Worm (Caenorhabditis elegans) whole organism, L4 larva: ENCODE data around the gene sri-19.

Source experiments
- F49E8.2 ChIP-seq: sonication (generic microtip); optimal IDR thresholded peaks from 2 replicates; lab custom pipeline; 2016; ENCODE audit warnings: missing compliant biosample characterization, mild to moderate bottlenecking, missing genetic modification characterization, borderline replicate concordance
- R02D3.7 ChIP-seq: fragments of 150-350 bp; sonication (generic microtip); optimal IDR thresholded peaks from 3 replicates; lab custom pipeline; 2014; ENCODE audit warnings: missing biosample characterization, missing genetic modification characterization
- Y48G9A.11 ChIP-seq: fragments of 200-800 bp; sonication (Bioruptor generic); IDR thresholded peaks from 2 replicates; pipeline ENCODE4 v1.3.6; 2022; ENCODE audit warnings: missing genetic modification reagents, missing genetic modification characterization, missing compliant biosample characterization
- arid-1 ChIP-seq: fragments of 200-800 bp; sonication (Bioruptor generic); conservative IDR thresholded peaks from 2 replicates; pipeline ENCODE4 v1.3.6; 2022; ENCODE audit warnings: missing genetic modification reagents, missing genetic modification characterization, missing compliant biosample characterization
- attf-4 ChIP-seq: sonication (generic microtip); optimal IDR thresholded peaks from 3 replicates; lab custom pipeline; 2017; ENCODE audit warnings: missing biosample characterization, missing genetic modification characterization
- ceh-32 ChIP-seq: sonication (generic microtip); optimal IDR thresholded peaks from 2 replicates; lab custom pipeline; 2016; ENCODE audit warnings: mild to moderate bottlenecking, missing genetic modification characterization, missing compliant biosample characterization; ENCODE audit not compliant: poor library complexity
- ceh-44 ChIP-seq: fragments of 200-800 bp; sonication (Bioruptor generic); IDR thresholded peaks from 2 replicates; pipeline ENCODE4 v1.3.6; 2022; ENCODE audit warnings: missing genetic modification reagents, missing genetic modification characterization, missing compliant biosample characterization
- ceh-82 ChIP-seq: sonication (generic microtip); optimal IDR thresholded peaks from 2 replicates; lab custom pipeline; 2017; ENCODE audit warnings: missing biosample characterization, missing genetic modification characterization
- ces-1 ChIP-seq: fragments of 150-350 bp; sonication (generic microtip); optimal IDR thresholded peaks from 4 replicates; lab custom pipeline; 2014; ENCODE audit warnings: missing biosample characterization, missing genetic modification reagents, missing genetic modification characterization
- cey-2 ChIP-seq: sonication (generic microtip); optimal IDR thresholded peaks from 3 replicates; lab custom pipeline; 2017; ENCODE audit warnings: missing genetic modification characterization, mild to moderate bottlenecking, missing compliant biosample characterization, antibody characterized with exemption, borderline replicate concordance; ENCODE audit not compliant: insufficient read depth
- ctbp-1 ChIP-seq: fragments of 200-800 bp; sonication (Bioruptor generic); IDR thresholded peaks from 2 replicates; pipeline ENCODE4 v1.3.6; 2022; ENCODE audit warnings: missing genetic modification reagents, missing genetic modification characterization, missing compliant biosample characterization
- daf-8 ChIP-seq: fragments of 200-800 bp; sonication (Bioruptor generic); IDR thresholded peaks from 2 replicates; pipeline ENCODE4 v1.3.6; 2022; ENCODE audit warnings: missing genetic modification characterization, missing compliant biosample characterization
- dmd-6 ChIP-seq: fragments of 200-800 bp; sonication (Bioruptor generic); IDR thresholded peaks from 2 replicates; pipeline ENCODE4 v1.3.6; 2022; ENCODE audit warnings: missing genetic modification reagents, missing genetic modification characterization, missing compliant biosample characterization
- dpl-1 ChIP-seq: fragments of 150-350 bp; optimal IDR thresholded peaks from 2 replicates; lab custom pipeline; 2014; ENCODE audit warnings: missing biosample characterization, missing genetic modification reagents, missing genetic modification characterization
- duxl-1 ChIP-seq: sonication (generic microtip); optimal IDR thresholded peaks from 2 replicates; lab custom pipeline; 2016; ENCODE audit warnings: mild to moderate bottlenecking, missing genetic modification characterization, moderate library complexity, missing compliant biosample characterization; ENCODE audit not compliant: poor library complexity
- dve-1 ChIP-seq: sonication (generic microtip); optimal IDR thresholded peaks from 2 replicates; lab custom pipeline; 2017; ENCODE audit warnings: antibody characterized with exemption, mild to moderate bottlenecking, missing genetic modification characterization, missing compliant biosample characterization; ENCODE audit not compliant: insufficient read depth
- egl-27 ChIP-seq: sonication (generic microtip); optimal IDR thresholded peaks from 3 replicates; lab custom pipeline; 2017; ENCODE audit warnings: missing biosample characterization, missing genetic modification reagents, missing genetic modification characterization
- fkh-10 ChIP-seq: fragments of 150-350 bp; optimal IDR thresholded peaks from 2 replicates; lab custom pipeline; 2014; ENCODE audit warnings: missing biosample characterization, missing genetic modification reagents, missing genetic modification characterization
- fos-1 ChIP-seq: fragments of 150-350 bp; optimal IDR thresholded peaks from 2 replicates; lab custom pipeline; 2014; ENCODE audit warnings: missing biosample characterization, missing genetic modification characterization
- gei-8 ChIP-seq: fragments of 200-800 bp; sonication (Bioruptor generic); optimal IDR thresholded peaks from 2 replicates; lab custom pipeline; 2018; ENCODE audit warnings: mild to moderate bottlenecking, missing genetic modification characterization, missing compliant biosample characterization
- hif-1 ChIP-seq, 2 experiments: sonication (generic microtip); optimal IDR thresholded peaks; 2 replicates each; lab custom pipeline; 2016 to 2017; ENCODE audit warnings: missing compliant biosample characterization in 2 of 2, missing genetic modification characterization in 2 of 2, missing genetic modification reagents in 2 of 2, missing genotype in 2 of 2, mild to moderate bottlenecking in 1 of 2
- lin-13 ChIP-seq: fragments of 150-350 bp; optimal IDR thresholded peaks from 2 replicates; lab custom pipeline; 2014; ENCODE audit warnings: missing biosample characterization, missing genetic modification reagents, missing genetic modification characterization
- lin-38 ChIP-seq: fragments of 200-800 bp; sonication (Bioruptor generic); IDR thresholded peaks from 2 replicates; pipeline ENCODE4 v1.3.6; 2022; ENCODE audit warnings: missing genetic modification reagents, missing genetic modification characterization, missing compliant biosample characterization
- lin-39 ChIP-seq: fragments of 150-350 bp; optimal IDR thresholded peaks from 2 replicates; lab custom pipeline; 2014; ENCODE audit warnings: missing biosample characterization, missing genetic modification reagents, missing genetic modification characterization
- madf-9 ChIP-seq: fragments of 200-800 bp; sonication (Bioruptor generic); conservative IDR thresholded peaks from 2 replicates; pipeline ENCODE4 v1.3.6; 2022; ENCODE audit warnings: missing genetic modification reagents, missing genetic modification characterization, missing compliant biosample characterization
- mdl-1 ChIP-seq, 2 experiments: fragments of 150-350 bp in 1 of 2; sonication (generic microtip) in 1 of 2; optimal IDR thresholded peaks; 2 replicates each; lab custom pipeline; 2014 to 2017; ENCODE audit warnings: missing biosample characterization in 2 of 2, missing genetic modification characterization in 2 of 2
- mdt-29 ChIP-seq: fragments of 200-800 bp; sonication (Bioruptor generic); IDR thresholded peaks from 2 replicates; pipeline ENCODE4 v1.3.6; 2022; ENCODE audit warnings: missing genetic modification reagents, missing genetic modification characterization, missing compliant biosample characterization
- mep-1 ChIP-seq: fragments of 150-350 bp; sonication (generic microtip); optimal IDR thresholded peaks from 3 replicates; lab custom pipeline; 2014; ENCODE audit warnings: missing biosample characterization, missing genetic modification characterization
- mes-2 ChIP-seq: sonication (generic microtip); optimal IDR thresholded peaks from 2 replicates; lab custom pipeline; 2016; ENCODE audit warnings: missing genotype, mild to moderate bottlenecking, missing genetic modification characterization, missing compliant biosample characterization; ENCODE audit not compliant: poor library complexity, severe bottlenecking
- nhr-11 ChIP-seq: fragments of 150-350 bp; optimal IDR thresholded peaks from 2 replicates; lab custom pipeline; 2014; ENCODE audit warnings: missing biosample characterization, missing genetic modification characterization
- nhr-237 ChIP-seq: sonication (generic microtip); optimal IDR thresholded peaks from 2 replicates; lab custom pipeline; 2017; ENCODE audit warnings: missing biosample characterization, missing genetic modification characterization
- nhr-48 ChIP-seq: sonication (generic microtip); optimal IDR thresholded peaks from 2 replicates; lab custom pipeline; 2016; ENCODE audit warnings: mild to moderate bottlenecking, missing genetic modification characterization, missing compliant biosample characterization
- pha-4 ChIP-seq, 2 experiments: fragments of 150-350 bp in 1 of 2; fragments of 200-800 bp in 1 of 2; sonication (Bioruptor generic) in 1 of 2; IDR thresholded peaks in 1 of 2; optimal IDR thresholded peaks in 1 of 2; 2 replicates each; pipeline versions ENCODE4 v1.3.6 to Lab custom; 2014 to 2022; ENCODE audit warnings: missing genetic modification characterization in 2 of 2, missing genetic modification reagents in 2 of 2, missing biosample characterization in 1 of 2, missing compliant biosample characterization in 1 of 2
- sdz-12 ChIP-seq: fragments of 200-800 bp; sonication (Bioruptor generic); optimal IDR thresholded peaks from 2 replicates; lab custom pipeline; 2018; ENCODE audit warnings: mild to moderate bottlenecking, missing genetic modification characterization, missing compliant biosample characterization
- snpc-1.2 ChIP-seq: fragments of 200-800 bp; sonication (Bioruptor generic); IDR thresholded peaks from 2 replicates; pipeline ENCODE4 v1.3.6; 2022; ENCODE audit warnings: missing genetic modification reagents, missing genetic modification characterization, missing compliant biosample characterization
- spr-1 ChIP-seq: sonication (generic microtip); optimal IDR thresholded peaks from 2 replicates; lab custom pipeline; 2016; ENCODE audit warnings: mild to moderate bottlenecking, missing genetic modification characterization, missing compliant biosample characterization
- spr-3 ChIP-seq: fragments of 200-800 bp; sonication (Bioruptor generic); optimal IDR thresholded peaks from 2 replicates; lab custom pipeline; 2018; ENCODE audit warnings: mild to moderate bottlenecking, missing genetic modification characterization, missing compliant biosample characterization
- tra-1 ChIP-seq: fragments of 200-800 bp; sonication (Bioruptor generic); IDR thresholded peaks from 2 replicates; pipeline ENCODE4 v1.3.6; 2022; ENCODE audit warnings: missing genetic modification reagents, missing genetic modification characterization, missing compliant biosample characterization
- unc-130 ChIP-seq: sonication (generic microtip); optimal IDR thresholded peaks from 2 replicates; lab custom pipeline; 2016; ENCODE audit warnings: missing genetic modification reagents, missing genetic modification characterization, missing compliant biosample characterization
- zag-1 ChIP-seq: fragments of 150-350 bp; optimal IDR thresholded peaks from 2 replicates; lab custom pipeline; 2014; ENCODE audit warnings: missing biosample characterization, missing genetic modification characterization
- zip-2 ChIP-seq: fragments of 150-350 bp; optimal IDR thresholded peaks from 2 replicates; lab custom pipeline; 2014; ENCODE audit warnings: missing biosample characterization, missing genetic modification characterization

The sri-19 gene

DNA sequence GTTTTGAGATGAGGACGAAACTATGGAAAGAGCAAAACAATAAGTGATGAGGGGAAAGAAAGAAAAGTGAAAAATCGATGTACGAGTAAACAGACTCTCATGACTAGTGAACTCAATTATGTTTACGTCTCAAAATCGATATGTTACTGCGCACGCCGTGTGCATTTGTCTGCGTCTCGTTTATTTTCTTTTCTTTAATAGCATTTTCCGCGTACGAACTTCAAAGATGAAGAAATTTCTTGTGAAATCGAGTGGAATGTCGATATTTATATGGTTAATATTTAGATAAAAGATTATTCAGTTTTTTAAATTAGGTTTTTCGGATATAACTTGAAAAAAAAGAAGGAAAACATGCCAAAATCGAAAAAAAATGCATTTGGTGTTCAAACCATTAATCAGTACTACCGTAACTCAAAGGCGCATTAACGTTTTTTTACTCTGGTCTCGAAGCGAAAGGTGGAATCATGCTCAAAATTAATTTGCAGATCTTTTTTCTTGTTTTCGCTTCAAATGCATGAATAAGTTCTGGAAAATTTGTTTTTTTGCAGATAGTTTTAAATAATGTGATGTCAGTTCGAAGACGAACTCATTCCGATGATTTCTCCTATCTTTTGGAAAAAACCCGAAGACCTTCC is 21.1 kb upstream of the sri-19 start, which contains the start of gene fic-1 (continued):
- peak; percentile 54; the same call in 1 of the 2 replicates for TF ChIP-seq ctbp-1
- peak; percentile 24 for TF ChIP-seq lin-38 (GFP tag; lab: Robert Waterston, UW)
- TF ChIP-seq pha-4 (GFP tag; IDR thresholded peaks at IDR 0.05; lab: Robert Waterston, UW), result no peak
- peak; percentile 88 for TF ChIP-seq pha-4 (tag; optimal IDR thresholded peaks at IDR 0.05; lab: Kevin White, UChicago)
- TF ChIP-seq mdt-29 (GFP tag; lab: Robert Waterston, UW), result no peak
- TF ChIP-seq dve-1 (tag; lab: Kevin White, UChicago), result peak; percentile 58
- peak; percentile 54 to 93 for TF ChIP-seq mdl-1 (tag; optimal IDR thresholded peaks at IDR 0.05; lab: Kevin White, UChicago)
- peak; percentile 41 for TF ChIP-seq mes-2 (tag; lab: Kevin White, UChicago)
- TF ChIP-seq spr-1 (tag; lab: Kevin White, UChicago), result no peak
- no peak for TF ChIP-seq arid-1 (GFP tag; lab: Robert Waterston, UW)
- peak; percentile 57 for TF ChIP-seq nhr-11 (tag; lab: Kevin White, UChicago)
- no peak for TF ChIP-seq tra-1 (GFP tag; lab: Robert Waterston, UW)
- TF ChIP-seq attf-4, result no peak
- TF ChIP-seq nhr-48 (tag; lab: Kevin White, UChicago), result no peak
- peak; percentile 58 for TF ChIP-seq dmd-6 (GFP tag; lab: Robert Waterston, UW)
- peak; percentile 53 for TF ChIP-seq dpl-1 (GFP tag; lab: Kevin White, UChicago)
- TF ChIP-seq fkh-10 (GFP tag; lab: Kevin White, UChicago), result peak; percentile 95
- TF ChIP-seq egl-27 (tag; lab: Kevin White, UChicago), result no peak
- TF ChIP-seq ceh-44 (GFP tag; lab: Robert Waterston, UW), result no peak
- peak; percentile 68 for TF ChIP-seq mep-1
- TF ChIP-seq ces-1, result peak; percentile 92
- TF ChIP-seq, all 104 proteins: peak for 23

DNA sequence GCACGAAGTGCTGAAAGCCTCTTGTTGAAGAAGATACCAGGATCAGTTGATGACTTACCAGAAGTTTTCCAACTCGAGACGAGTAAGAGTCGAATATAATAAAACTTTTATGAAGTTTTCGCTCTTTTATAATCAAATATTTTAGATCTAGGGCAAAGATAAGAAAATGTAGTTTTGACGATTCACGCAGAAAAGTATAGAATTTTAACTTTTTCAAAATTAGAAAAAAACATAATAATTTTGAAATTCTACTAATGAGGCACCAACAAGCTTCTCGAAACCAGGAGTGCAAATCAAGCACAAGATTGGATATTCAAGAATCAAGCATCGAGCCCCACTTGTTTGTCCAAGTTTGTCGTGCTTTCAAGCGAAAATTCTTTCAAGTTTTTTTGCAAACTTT is 9.4 kb upstream of the sri-19 start, which contains the start of gene Y69E1A.1:
Y69E1A.1 (minus strand) TSS at position 101 of the 400 bp plus-strand sequence.
- TF ChIP-seq gei-8 (GFP tag; lab: Kevin White, UChicago) (no peak), snpc-1.2 (no peak), nhr-237 (tag; lab: Kevin White, UChicago) (no peak), sdz-12 (no peak), hif-1 (tag; optimal IDR thresholded peaks at IDR 0.05; lab: Kevin White, UChicago) (no peak), cey-2 (tag; lab: Kevin White, UChicago) (no peak), unc-130 (GFP tag; lab: Kevin White, UChicago) (no peak), zip-2 (tag; lab: Kevin White, UChicago) (no peak), F49E8.2 (tag; lab: Kevin White, UChicago) (no peak), fos-1 (tag; lab: Kevin White, UChicago) (no peak), R02D3.7 (tag; lab: Kevin White, UChicago) (no peak), ceh-82 (tag; lab: Kevin White, UChicago) (no peak)

DNA sequence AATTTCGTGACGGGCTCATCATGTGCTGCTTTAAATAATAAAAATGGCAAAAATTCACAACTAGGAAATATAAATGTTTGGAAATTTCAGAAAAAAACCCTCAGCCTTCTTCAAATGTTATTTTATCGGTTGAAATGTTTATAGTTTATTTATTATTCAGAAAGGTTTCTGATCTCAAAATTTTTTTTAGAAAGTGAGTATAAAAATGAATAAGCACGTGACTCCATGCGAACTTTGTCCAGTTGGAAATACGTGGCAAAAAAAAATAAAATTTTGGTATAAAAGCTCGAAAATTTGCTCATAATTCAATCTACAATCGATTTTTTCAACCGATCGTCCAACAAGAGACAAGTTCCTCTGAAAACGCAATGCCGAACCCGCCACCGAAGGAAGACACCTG is 8.7 kb upstream of the sri-19 start, which contains the start of gene nsph-3.1:
nsph-3.1 (plus strand) TSS at position 301 of the 400 bp plus-strand sequence.
- no peak for TF ChIP-seq daf-8 (GFP tag; lab: Robert Waterston, UW)
- no peak for TF ChIP-seq sdz-12
- TF ChIP-seq madf-9 (GFP tag; lab: Robert Waterston, UW), result no peak
- no peak for TF ChIP-seq lin-39 (tag; lab: Kevin White, UChicago)
- no peak for TF ChIP-seq lin-13 (GFP tag; lab: Kevin White, UChicago)
- TF ChIP-seq mep-1, result no peak
- TF ChIP-seq zag-1 (tag; lab: Kevin White, UChicago), result no peak
- no peak for TF ChIP-seq Y48G9A.11
- no peak for TF ChIP-seq spr-3 (GFP tag; lab: Kevin White, UChicago)
- no peak for TF ChIP-seq duxl-1 (tag; lab: Kevin White, UChicago)
- no peak for TF ChIP-seq ceh-32 (tag; lab: Kevin White, UChicago)
